Worm (Caenorhabditis elegans) whole organism, L4 larva: ENCODE data around the gene F46G11.2.
A peak's percentile ranks its signal among the peaks of the same experiment; 100 is the strongest.

Experiments
- D1046.2 ChIP-seq: fragments of 200-800 bp; sonication (Bioruptor generic); IDR thresholded peaks from 2 replicates; pipeline ENCODE4 v1.3.6; 2022; ENCODE audit warnings: missing genetic modification characterization, missing compliant biosample characterization
- F26F4.8 ChIP-seq: fragments of 200-800 bp; sonication (Bioruptor generic); conservative IDR thresholded peaks from 2 replicates; pipeline ENCODE4 v1.3.6; 2022; ENCODE audit warnings: missing genetic modification characterization, missing compliant biosample characterization
- F44E2.7 ChIP-seq: fragments of 200-800 bp; sonication (Bioruptor generic); IDR thresholded peaks from 2 replicates; pipeline ENCODE4 v2.1.2; 2022; ENCODE audit warnings: missing genetic modification characterization, missing compliant biosample characterization
- T20F7.1 ChIP-seq: fragments of 200-800 bp; sonication (Bioruptor generic); optimal IDR thresholded peaks from 2 replicates; lab custom pipeline; 2018; ENCODE audit warnings: mild to moderate bottlenecking, missing genetic modification characterization, missing compliant biosample characterization
- T26A8.4 ChIP-seq: fragments of 200-800 bp; sonication (Bioruptor generic); IDR thresholded peaks from 2 replicates; pipeline ENCODE4 v1.3.6; 2022; ENCODE audit warnings: missing genetic modification characterization, missing compliant biosample characterization
- Y105C5A.15 ChIP-seq: fragments of 200-800 bp; sonication (Bioruptor generic); IDR thresholded peaks from 2 replicates; pipeline ENCODE4 v1.3.6; 2022; ENCODE audit warnings: missing genetic modification characterization, missing compliant biosample characterization
- Y48G9A.11 ChIP-seq: fragments of 200-800 bp; sonication (Bioruptor generic); IDR thresholded peaks from 2 replicates; pipeline ENCODE4 v1.3.6; 2022; ENCODE audit warnings: missing genetic modification reagents, missing genetic modification characterization, missing compliant biosample characterization
- Y75B8A.6 ChIP-seq: fragments of 200-800 bp; sonication (Bioruptor generic); IDR thresholded peaks from 2 replicates; pipeline ENCODE4 v1.3.6; 2022; ENCODE audit warnings: missing genetic modification reagents, missing genetic modification characterization, missing compliant biosample characterization
- arid-1 ChIP-seq: fragments of 200-800 bp; sonication (Bioruptor generic); conservative IDR thresholded peaks from 2 replicates; pipeline ENCODE4 v1.3.6; 2022; ENCODE audit warnings: missing genetic modification reagents, missing genetic modification characterization, missing compliant biosample characterization
- ceh-20 ChIP-seq: fragments of 200-800 bp; sonication (Bioruptor generic); IDR thresholded peaks from 2 replicates; pipeline ENCODE4 v1.3.6; 2022; ENCODE audit warnings: missing genetic modification reagents, missing genetic modification characterization, missing compliant biosample characterization
- daf-16 ChIP-seq, 3 experiments: sonication (generic microtip); optimal IDR thresholded peaks; 2 replicates each; lab custom pipeline; 2016 to 2017; ENCODE audit warnings: missing genetic modification characterization in 3 of 3, missing genetic modification reagents in 3 of 3, mild to moderate bottlenecking in 2 of 3, missing compliant biosample characterization in 2 of 3, missing biosample characterization in 1 of 3, moderate library complexity in 1 of 3
- daf-8 ChIP-seq: fragments of 200-800 bp; sonication (Bioruptor generic); IDR thresholded peaks from 2 replicates; pipeline ENCODE4 v1.3.6; 2022; ENCODE audit warnings: missing genetic modification characterization, missing compliant biosample characterization
- dmd-8 ChIP-seq: fragments of 200-800 bp; sonication (Bioruptor generic); IDR thresholded peaks from 2 replicates; pipeline ENCODE4 v1.3.6; 2022; ENCODE audit warnings: missing genetic modification characterization, missing compliant biosample characterization
- dpl-1 ChIP-seq: fragments of 150-350 bp; optimal IDR thresholded peaks from 2 replicates; lab custom pipeline; 2014; ENCODE audit warnings: missing biosample characterization, missing genetic modification reagents, missing genetic modification characterization
- duxl-1 ChIP-seq: sonication (generic microtip); optimal IDR thresholded peaks from 2 replicates; lab custom pipeline; 2016; ENCODE audit warnings: mild to moderate bottlenecking, missing genetic modification characterization, moderate library complexity, missing compliant biosample characterization; ENCODE audit not compliant: poor library complexity
- egl-43 ChIP-seq: fragments of 200-800 bp; sonication (Bioruptor generic); IDR thresholded peaks from 2 replicates; pipeline ENCODE4 v1.3.6; 2022; ENCODE audit warnings: missing genetic modification reagents, missing genetic modification characterization, missing compliant biosample characterization
- hlh-11 ChIP-seq: fragments of 200-800 bp; sonication (Bioruptor generic); optimal IDR thresholded peaks from 2 replicates; lab custom pipeline; 2018; ENCODE audit warnings: mild to moderate bottlenecking, missing genetic modification characterization, missing compliant biosample characterization
- hlh-30 ChIP-seq: sonication (generic microtip); optimal IDR thresholded peaks from 2 replicates; lab custom pipeline; 2017; ENCODE audit warnings: antibody characterized with exemption, mild to moderate bottlenecking, missing genetic modification characterization, missing compliant biosample characterization; ENCODE audit not compliant: insufficient read depth
- hmg-1.1 ChIP-seq: fragments of 200-800 bp; sonication (Bioruptor generic); IDR thresholded peaks from 2 replicates; pipeline ENCODE4 v1.3.6; 2022; ENCODE audit warnings: missing genetic modification reagents, missing genetic modification characterization, missing compliant biosample characterization
- lim-7 ChIP-seq: fragments of 200-800 bp; sonication (Bioruptor generic); IDR thresholded peaks from 2 replicates; pipeline ENCODE4 v1.3.6; 2022; ENCODE audit warnings: missing genetic modification characterization, missing compliant biosample characterization
- lin-13 ChIP-seq: fragments of 150-350 bp; optimal IDR thresholded peaks from 2 replicates; lab custom pipeline; 2014; ENCODE audit warnings: missing biosample characterization, missing genetic modification reagents, missing genetic modification characterization
- lir-3 ChIP-seq: sonication (generic microtip); optimal IDR thresholded peaks from 2 replicates; lab custom pipeline; 2016; ENCODE audit warnings: mild to moderate bottlenecking, missing genetic modification characterization, missing compliant biosample characterization
- lsy-2 ChIP-seq, 2 experiments: fragments of 150-350 bp in 1 of 2; sonication (generic microtip) in 1 of 2; optimal IDR thresholded peaks; 2 replicates each; lab custom pipeline; 2014 to 2017; ENCODE audit warnings: missing biosample characterization in 2 of 2, missing genetic modification characterization in 2 of 2
- madf-5 ChIP-seq, 2 experiments: fragments of 200-800 bp; sonication (Bioruptor generic); IDR thresholded peaks; 2 replicates each; pipeline ENCODE4 v1.3.6; 2022; ENCODE audit warnings: missing compliant biosample characterization in 2 of 2, missing genetic modification characterization in 2 of 2
- madf-9 ChIP-seq: fragments of 200-800 bp; sonication (Bioruptor generic); conservative IDR thresholded peaks from 2 replicates; pipeline ENCODE4 v1.3.6; 2022; ENCODE audit warnings: missing genetic modification reagents, missing genetic modification characterization, missing compliant biosample characterization
- mdt-29 ChIP-seq: fragments of 200-800 bp; sonication (Bioruptor generic); IDR thresholded peaks from 2 replicates; pipeline ENCODE4 v1.3.6; 2022; ENCODE audit warnings: missing genetic modification reagents, missing genetic modification characterization, missing compliant biosample characterization
- mep-1 ChIP-seq: fragments of 150-350 bp; sonication (generic microtip); optimal IDR thresholded peaks from 3 replicates; lab custom pipeline; 2014; ENCODE audit warnings: missing biosample characterization, missing genetic modification characterization
- mes-2 ChIP-seq: sonication (generic microtip); optimal IDR thresholded peaks from 2 replicates; lab custom pipeline; 2016; ENCODE audit warnings: missing genotype, mild to moderate bottlenecking, missing genetic modification characterization, missing compliant biosample characterization; ENCODE audit not compliant: poor library complexity, severe bottlenecking
- mxl-2 ChIP-seq: fragments of 200-800 bp; sonication (Bioruptor generic); conservative IDR thresholded peaks from 2 replicates; pipeline ENCODE4 v1.3.6; 2022; ENCODE audit warnings: missing genetic modification reagents, missing genetic modification characterization, missing compliant biosample characterization
- nhr-10 ChIP-seq: fragments of 150-350 bp; optimal IDR thresholded peaks from 2 replicates; lab custom pipeline; 2014; ENCODE audit warnings: missing biosample characterization, missing genetic modification characterization
- nhr-111 ChIP-seq: fragments of 200-800 bp; sonication (Bioruptor generic); optimal IDR thresholded peaks from 2 replicates; lab custom pipeline; 2018; ENCODE audit warnings: mild to moderate bottlenecking, missing genetic modification characterization, missing compliant biosample characterization
- nhr-41 ChIP-seq: fragments of 200-800 bp; sonication (Bioruptor generic); IDR thresholded peaks from 2 replicates; pipeline ENCODE4 v1.3.6; 2022; ENCODE audit warnings: missing genetic modification reagents, missing genetic modification characterization, missing compliant biosample characterization
- nhr-42 ChIP-seq: fragments of 200-800 bp; sonication (Bioruptor generic); IDR thresholded peaks from 2 replicates; pipeline ENCODE4 v1.3.6; 2022; ENCODE audit warnings: missing genetic modification characterization, missing compliant biosample characterization
- nhr-48 ChIP-seq: sonication (generic microtip); optimal IDR thresholded peaks from 2 replicates; lab custom pipeline; 2016; ENCODE audit warnings: mild to moderate bottlenecking, missing genetic modification characterization, missing compliant biosample characterization
- nhr-77 ChIP-seq: fragments of 150-350 bp; optimal IDR thresholded peaks from 2 replicates; lab custom pipeline; 2014; ENCODE audit warnings: missing biosample characterization, missing genetic modification characterization
- pqm-1 ChIP-seq: sonication (generic microtip); optimal IDR thresholded peaks from 2 replicates; lab custom pipeline; 2017; ENCODE audit warnings: missing biosample characterization, missing genetic modification characterization
- rbr-2 ChIP-seq: sonication (generic microtip); optimal IDR thresholded peaks from 2 replicates; lab custom pipeline; 2016; ENCODE audit warnings: missing genotype, missing genetic modification characterization, missing compliant biosample characterization
- saeg-2 ChIP-seq: fragments of 200-800 bp; sonication (Bioruptor generic); IDR thresholded peaks from 2 replicates; pipeline ENCODE4 v1.3.6; 2022; ENCODE audit warnings: missing genetic modification reagents, missing genetic modification characterization, missing compliant biosample characterization
- set-16 ChIP-seq: fragments of 200-800 bp; sonication (Bioruptor generic); IDR thresholded peaks from 2 replicates; pipeline ENCODE4 v1.3.6; 2022; ENCODE audit warnings: missing genetic modification reagents, missing genetic modification characterization, missing compliant biosample characterization
- snpc-1.2 ChIP-seq: fragments of 200-800 bp; sonication (Bioruptor generic); IDR thresholded peaks from 2 replicates; pipeline ENCODE4 v1.3.6; 2022; ENCODE audit warnings: missing genetic modification reagents, missing genetic modification characterization, missing compliant biosample characterization
- spr-1 ChIP-seq: sonication (generic microtip); optimal IDR thresholded peaks from 2 replicates; lab custom pipeline; 2016; ENCODE audit warnings: mild to moderate bottlenecking, missing genetic modification characterization, missing compliant biosample characterization
- spr-3 ChIP-seq: fragments of 200-800 bp; sonication (Bioruptor generic); optimal IDR thresholded peaks from 2 replicates; lab custom pipeline; 2018; ENCODE audit warnings: mild to moderate bottlenecking, missing genetic modification characterization, missing compliant biosample characterization
- tra-1 ChIP-seq: fragments of 200-800 bp; sonication (Bioruptor generic); IDR thresholded peaks from 2 replicates; pipeline ENCODE4 v1.3.6; 2022; ENCODE audit warnings: missing genetic modification reagents, missing genetic modification characterization, missing compliant biosample characterization
- unc-130 ChIP-seq: sonication (generic microtip); optimal IDR thresholded peaks from 2 replicates; lab custom pipeline; 2016; ENCODE audit warnings: missing genetic modification reagents, missing genetic modification characterization, missing compliant biosample characterization
- unc-62 ChIP-seq, 3 experiments: fragments of 150-350 bp in 1 of 3; sonication (generic microtip); optimal IDR thresholded peaks in 2 of 3; peaks in 1 of 3; 1 replicate in 1 of 3; 2 replicates in 2 of 3; lab custom pipeline; 2014 to 2017; ENCODE audit warnings: missing biosample characterization in 3 of 3, missing genetic modification characterization in 3 of 3, missing genetic modification reagents in 3 of 3, missing genotype in 1 of 3
- vab-7 ChIP-seq: fragments of 200-800 bp; sonication (Bioruptor generic); IDR thresholded peaks from 2 replicates; pipeline ENCODE4 v1.3.6; 2022; ENCODE audit warnings: missing genetic modification reagents, missing genetic modification characterization, missing compliant biosample characterization
- zfp-2 ChIP-seq: sonication (generic microtip); optimal IDR thresholded peaks from 2 replicates; lab custom pipeline; 2016; ENCODE audit warnings: mild to moderate bottlenecking, missing genetic modification characterization, missing compliant biosample characterization

F46G11.2 gene

ce11 chrX:5819702-5820470 lies 31.9 kb downstream of the F46G11.2 start (continued):
- TF ChIP-seq Y105C5A.15 (GFP tag; lab: Robert Waterston, UW), result no peak
- peak; percentile 10 for TF ChIP-seq rbr-2 (tag; lab: Kevin White, UChicago)
- peak; percentile 41 for TF ChIP-seq mes-2 (tag; lab: Kevin White, UChicago)
- no peak for TF ChIP-seq lir-3 (tag; lab: Kevin White, UChicago)
- peak in 1 of 2 experiments; percentile 91 for TF ChIP-seq daf-16 (GFP tag; optimal IDR thresholded peaks at IDR 0.05; lab: Kevin White, UChicago)
- no peak for TF ChIP-seq daf-16 (tag; optimal IDR thresholded peaks at IDR 0.05; lab: Kevin White, UChicago)
- no peak for TF ChIP-seq dpl-1
- no peak for TF ChIP-seq pqm-1
- TF ChIP-seq F26F4.8 (GFP tag; lab: Robert Waterston, UW), result no peak
- no peak for TF ChIP-seq spr-1 (tag; lab: Kevin White, UChicago)
- no peak for TF ChIP-seq snpc-1.2 (GFP tag; lab: Robert Waterston, UW)
- TF ChIP-seq dmd-8, result no peak
- no peak for TF ChIP-seq spr-3 (GFP tag; lab: Kevin White, UChicago)
- no peak for TF ChIP-seq lim-7 (GFP tag; lab: Robert Waterston, UW)
- no peak for TF ChIP-seq zfp-2 (tag; lab: Kevin White, UChicago)
- no peak for TF ChIP-seq unc-130 (GFP tag; lab: Kevin White, UChicago)
- no peak for TF ChIP-seq mdt-29
- no peak for TF ChIP-seq vab-7 (GFP tag; lab: Robert Waterston, UW)
- 0 out of 2 replicates have a peak, but pooled peaks have one; percentile 24 for TF ChIP-seq tra-1 (GFP tag; lab: Robert Waterston, UW)
- TF ChIP-seq Y75B8A.6 (GFP tag; lab: Robert Waterston, UW), result no peak
- no peak for TF ChIP-seq nhr-41 (GFP tag; lab: Robert Waterston, UW)
- TF ChIP-seq lsy-2 (tag; optimal IDR thresholded peaks at IDR 0.05; lab: Kevin White, UChicago), result peak in 1 of 2 experiments; percentile 18
- peak; percentile 41; the same call in 1 of the 2 replicates for TF ChIP-seq set-16 (GFP tag; lab: Robert Waterston, UW)
- TF ChIP-seq arid-1 (GFP tag; lab: Robert Waterston, UW), result no peak
- no peak for TF ChIP-seq T20F7.1 (GFP tag; lab: Kevin White, UChicago)
- no peak for TF ChIP-seq lin-13 (GFP tag; lab: Kevin White, UChicago)
- no peak for TF ChIP-seq F44E2.7
- no peak for TF ChIP-seq nhr-42
- no peak for TF ChIP-seq D1046.2 (GFP tag; lab: Robert Waterston, UW)
- peak; percentile 59 for TF ChIP-seq hlh-30 (tag; lab: Kevin White, UChicago)
- TF ChIP-seq nhr-111 (GFP tag; lab: Kevin White, UChicago), result no peak
- no peak for TF ChIP-seq ceh-20 (GFP tag; lab: Robert Waterston, UW)
- no peak for TF ChIP-seq saeg-2
- TF ChIP-seq egl-43 (GFP tag; lab: Robert Waterston, UW), result no peak
- no peak for TF ChIP-seq madf-5 (GFP tag; IDR thresholded peaks at IDR 0.05; lab: Robert Waterston, UW)
- TF ChIP-seq mxl-2 (GFP tag; lab: Robert Waterston, UW), result no peak
- TF ChIP-seq daf-8 (GFP tag; lab: Robert Waterston, UW), result no peak
- no peak for TF ChIP-seq Y48G9A.11
- no peak for TF ChIP-seq nhr-77 (tag; lab: Kevin White, UChicago)
- TF ChIP-seq, all 104 proteins: peak for 20

- 0 out of 2 replicates have a peak, but pooled peaks have one; percentile 15 for TF ChIP-seq hmg-1.1
- TF ChIP-seq madf-9 (GFP tag; lab: Robert Waterston, UW), result no peak
- no peak for TF ChIP-seq snpc-1.2 (GFP tag; lab: Robert Waterston, UW)
- no peak for TF ChIP-seq Y48G9A.11
- no peak for TF ChIP-seq nhr-48
- TF ChIP-seq nhr-10 (tag; lab: Kevin White, UChicago), result no peak
- peak; percentile 52 for TF ChIP-seq hlh-30 (tag; lab: Kevin White, UChicago)
- TF ChIP-seq hlh-11 (tag; lab: Kevin White, UChicago), result peak; percentile 49
- no peak for TF ChIP-seq Y105C5A.15 (GFP tag; lab: Robert Waterston, UW)
- peak; percentile 27 for TF ChIP-seq mep-1 (tag; lab: Kevin White, UChicago)
- TF ChIP-seq duxl-1, result no peak
- TF ChIP-seq daf-8 (GFP tag; lab: Robert Waterston, UW), result no peak
- TF ChIP-seq unc-62 (GFP tag; optimal IDR thresholded peaks at IDR 0.05 in 1 of 2; lab: Kevin White, UChicago), result peak in 1 of 2 experiments; percentile 97
- TF ChIP-seq unc-62 (tag; optimal IDR thresholded peaks at IDR 0.05; lab: Kevin White, UChicago), result no peak
- peak; percentile 57; the same call in 1 of the 2 replicates for TF ChIP-seq egl-43 (GFP tag; lab: Robert Waterston, UW)
- no peak for TF ChIP-seq T26A8.4
- no peak for TF ChIP-seq nhr-41 (GFP tag; lab: Robert Waterston, UW)
- TF ChIP-seq lsy-2 (tag; optimal IDR thresholded peaks at IDR 0.05; lab: Kevin White, UChicago), result no peak
Measured at ce11 chrX:5820880-5821279, 32.9 kb downstream of the F46G11.2 start.
